Fruit fly (Drosophila melanogaster): ENCODE measurements around the gene Pus7.

DNA sequence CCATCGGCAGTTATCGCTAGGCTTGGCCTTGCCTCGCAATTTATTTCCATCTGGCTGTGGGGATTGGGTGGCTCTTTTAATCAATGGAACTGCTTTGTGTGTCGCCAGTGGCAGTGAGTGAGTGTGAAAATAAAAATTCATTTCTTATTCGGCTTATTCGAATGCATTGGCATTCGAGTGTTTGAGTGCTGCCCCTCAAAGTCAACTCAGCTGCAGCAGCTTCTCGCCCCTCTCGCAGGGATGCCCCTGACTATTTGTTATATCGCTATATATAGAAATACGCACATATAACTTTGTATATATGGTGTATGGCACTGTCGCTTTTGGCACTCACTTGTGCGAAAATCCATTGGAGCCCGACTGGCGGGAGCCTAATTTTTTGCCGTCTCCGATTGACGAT lies 41.0 kb downstream of the Pus7 start:
- TF ChIP-seq Mnt (GFP tag; optimal IDR thresholded peaks at IDR 0.05), result no peak
- TF ChIP-seq kay (GFP tag; ENCODE audit: borderline replicate concordance), result no peak
- no peak for TF ChIP-seq CG12768 (GFP tag; optimal IDR thresholded peaks at IDR 0.05)
- TF ChIP-seq CG33017 (tag; optimal IDR thresholded peaks at IDR 0.05), result no peak
- no peak for TF ChIP-seq CG14711 (tag; optimal IDR thresholded peaks at IDR 0.05)
- TF ChIP-seq toe (GFP tag; optimal IDR thresholded peaks at IDR 0.05), result no peak
- no peak for TF ChIP-seq CG11617 (GFP tag; optimal IDR thresholded peaks at IDR 0.05)
- TF ChIP-seq tj (GFP tag; optimal IDR thresholded peaks at IDR 0.05), result no peak
- TF ChIP-seq cnc (optimal IDR thresholded peaks at IDR 0.05), result no peak
- no peak for TF ChIP-seq bab1 (GFP tag; optimal IDR thresholded peaks at IDR 0.05)
- no peak for TF ChIP-seq ovo (GFP tag; optimal IDR thresholded peaks at IDR 0.05)
- TF ChIP-seq Clk (GFP tag; optimal IDR thresholded peaks at IDR 0.05), result no peak

Measured in whole organism, adult.